Fruit fly (Drosophila melanogaster) whole organism, prepupa: ENCODE data around the gene Polr3D.
A peak's percentile ranks its signal among the peaks of the same experiment; 100 is the strongest.

ENCODE experiments used
- CG11902 ChIP-seq: fragments of 200-800 bp; sonication (Bioruptor generic); optimal IDR thresholded peaks from 3 replicates; lab custom pipeline; 2016; ENCODE audit warnings: missing biosample characterization, missing genetic modification characterization
- CG15336 ChIP-seq: fragments of 200-800 bp; sonication (Bioruptor generic); IDR thresholded peaks from 2 replicates; pipeline ENCODE4 v1.3.6; 2022; ENCODE audit warnings: missing biosample characterization, missing genetic modification characterization
- CG1621 ChIP-seq: fragments of 200-800 bp; sonication (Bioruptor generic); optimal IDR thresholded peaks from 3 replicates; lab custom pipeline; 2018; ENCODE audit warnings: missing biosample characterization, mild to moderate bottlenecking, missing genetic modification characterization
- CG16779 ChIP-seq: fragments of 200-800 bp; sonication (Bioruptor generic); optimal IDR thresholded peaks from 3 replicates; lab custom pipeline; 2017; ENCODE audit warnings: missing biosample characterization, mild to moderate bottlenecking, missing genetic modification characterization
- CG32006 ChIP-seq: fragments of 200-800 bp; sonication (Bioruptor generic); optimal IDR thresholded peaks from 3 replicates; lab custom pipeline; 2017; ENCODE audit warnings: missing biosample characterization, mild to moderate bottlenecking, missing genetic modification characterization
- CG3919 ChIP-seq: fragments of 200-800 bp; sonication (Bioruptor generic); optimal IDR thresholded peaks from 3 replicates; lab custom pipeline; 2016; ENCODE audit warnings: missing biosample characterization, missing genetic modification characterization
- CG6276 ChIP-seq: fragments of 200-800 bp; sonication (Bioruptor generic); optimal IDR thresholded peaks from 2 replicates; lab custom pipeline; 2017; ENCODE audit warnings: missing biosample characterization, mild to moderate bottlenecking, missing genetic modification characterization
- CG6808 ChIP-seq: fragments of 200-800 bp; sonication (Bioruptor generic); optimal IDR thresholded peaks from 3 replicates; lab custom pipeline; 2017; ENCODE audit warnings: missing biosample characterization, missing genetic modification characterization, mild to moderate bottlenecking, moderate library complexity, missing genetic modification reagents
- CG6854 ChIP-seq: fragments of 200-800 bp; sonication (Bioruptor generic); optimal IDR thresholded peaks from 2 replicates; lab custom pipeline; 2017; ENCODE audit warnings: missing biosample characterization, mild to moderate bottlenecking, missing genetic modification characterization
- CG8119 ChIP-seq: fragments of 200-800 bp; sonication (Bioruptor generic); IDR thresholded peaks from 3 replicates; pipeline ENCODE4 v1.3.6; 2022; ENCODE audit warnings: missing biosample characterization, missing genetic modification characterization
- CG8319 ChIP-seq: fragments of 200-800 bp; sonication (Bioruptor generic); optimal IDR thresholded peaks from 3 replicates; lab custom pipeline; 2016; ENCODE audit warnings: missing biosample characterization, missing genetic modification characterization
- Eip75B ChIP-seq: fragments of 200-800 bp; sonication (Bioruptor generic); optimal IDR thresholded peaks from 3 replicates; lab custom pipeline; 2016; ENCODE audit warnings: missing biosample characterization, missing genetic modification characterization
- Eip78C ChIP-seq: fragments of 200-800 bp; sonication (Bioruptor generic); peaks from one replicate; lab custom pipeline; 2016; ENCODE audit warnings: missing biosample characterization, missing genetic modification characterization
- Ets21C ChIP-seq: fragments of 200-800 bp; sonication (Bioruptor generic); optimal IDR thresholded peaks from 3 replicates; lab custom pipeline; 2016; ENCODE audit warnings: missing biosample characterization, missing genetic modification characterization
- Ets96B ChIP-seq: fragments of 200-800 bp; optimal IDR thresholded peaks from 2 replicates; lab custom pipeline; 2019; ENCODE audit warnings: missing biosample characterization, mild to moderate bottlenecking, missing genetic modification characterization, moderate library complexity
- Hr38 ChIP-seq: sonication (Bioruptor generic); optimal IDR thresholded peaks from 2 replicates; lab custom pipeline; 2016; ENCODE audit warnings: missing biosample characterization, missing genetic modification characterization
- Hr39 ChIP-seq: fragments of 200-800 bp; sonication (Bioruptor generic); optimal IDR thresholded peaks from 2 replicates; lab custom pipeline; 2016; ENCODE audit warnings: missing biosample characterization, missing genetic modification characterization
- Hr4 ChIP-seq: fragments of 200-800 bp; sonication (Bioruptor generic); optimal IDR thresholded peaks from 3 replicates; lab custom pipeline; 2016; ENCODE audit warnings: missing biosample characterization, missing genetic modification characterization
- Lpt ChIP-seq: fragments of 200-800 bp; sonication (Bioruptor generic); optimal IDR thresholded peaks from 3 replicates; lab custom pipeline; 2016; ENCODE audit warnings: missing biosample characterization, missing genetic modification characterization
- Met ChIP-seq: fragments of 200-800 bp; sonication (Bioruptor generic); optimal IDR thresholded peaks from 3 replicates; lab custom pipeline; 2016; ENCODE audit warnings: missing biosample characterization, missing genetic modification characterization
- OdsH ChIP-seq: fragments of 200-800 bp; sonication (Bioruptor generic); optimal IDR thresholded peaks from 3 replicates; lab custom pipeline; 2016; ENCODE audit warnings: missing biosample characterization, missing genetic modification characterization
- Smox ChIP-seq: fragments of 200-800 bp; sonication (Bioruptor generic); optimal IDR thresholded peaks from 3 replicates; lab custom pipeline; 2016; ENCODE audit warnings: missing biosample characterization, missing genetic modification characterization
- Sox14 ChIP-seq: fragments of 200-800 bp; sonication (Bioruptor generic); optimal IDR thresholded peaks from 3 replicates; lab custom pipeline; 2016; ENCODE audit warnings: missing biosample characterization, missing genetic modification characterization
- acj6 ChIP-seq: fragments of 200-800 bp; sonication (Bioruptor generic); optimal IDR thresholded peaks from 3 replicates; lab custom pipeline; 2016; ENCODE audit warnings: missing biosample characterization, missing genetic modification characterization
- dac ChIP-seq: fragments of 200-800 bp; sonication (Bioruptor generic); optimal IDR thresholded peaks from 2 replicates; lab custom pipeline; 2017; ENCODE audit warnings: missing biosample characterization, mild to moderate bottlenecking, missing genetic modification characterization
- fd59A ChIP-seq: fragments of 200-800 bp; sonication (Bioruptor generic); optimal IDR thresholded peaks from 2 replicates; lab custom pipeline; 2017; ENCODE audit warnings: missing biosample characterization, mild to moderate bottlenecking, missing genetic modification characterization, missing genetic modification reagents
- fkh ChIP-seq: fragments of 200-800 bp; sonication (Bioruptor generic); optimal IDR thresholded peaks from 3 replicates; lab custom pipeline; 2017; ENCODE audit warnings: missing biosample characterization, mild to moderate bottlenecking, missing genetic modification characterization, moderate library complexity
- pdm3 ChIP-seq: fragments of 200-800 bp; sonication (Bioruptor generic); optimal IDR thresholded peaks from 3 replicates; lab custom pipeline; 2016; ENCODE audit warnings: missing biosample characterization, missing genetic modification characterization
- salr ChIP-seq, 2 experiments: fragments of 200-800 bp; sonication (Bioruptor generic); optimal IDR thresholded peaks; 3 replicates each; lab custom pipeline; 2016 to 2018; ENCODE audit warnings: missing biosample characterization in 2 of 2, missing genetic modification characterization in 2 of 2, mild to moderate bottlenecking in 1 of 2
- spab ChIP-seq: fragments of 200-800 bp; sonication (Bioruptor generic); optimal IDR thresholded peaks from 2 replicates; lab custom pipeline; 2017; ENCODE audit warnings: missing biosample characterization, mild to moderate bottlenecking, missing genetic modification characterization, missing genetic modification reagents
- ss ChIP-seq, 2 experiments: fragments of 200-800 bp; sonication (Bioruptor generic); optimal IDR thresholded peaks; 2 replicates in 1 of 2; 3 replicates in 1 of 2; lab custom pipeline; 2017 to 2018; ENCODE audit warnings: mild to moderate bottlenecking in 2 of 2, missing biosample characterization in 2 of 2, missing genetic modification characterization in 2 of 2, moderate library complexity in 1 of 2
- svp ChIP-seq: fragments of 200-800 bp; sonication (Bioruptor generic); peaks from one replicate; lab custom pipeline; 2016; ENCODE audit warnings: missing biosample characterization, missing genetic modification characterization
- vri ChIP-seq: fragments of 200-800 bp; sonication (Bioruptor generic); optimal IDR thresholded peaks from 3 replicates; lab custom pipeline; 2016; ENCODE audit warnings: missing biosample characterization, mild to moderate bottlenecking, missing genetic modification characterization

Gene Polr3D

DNA sequence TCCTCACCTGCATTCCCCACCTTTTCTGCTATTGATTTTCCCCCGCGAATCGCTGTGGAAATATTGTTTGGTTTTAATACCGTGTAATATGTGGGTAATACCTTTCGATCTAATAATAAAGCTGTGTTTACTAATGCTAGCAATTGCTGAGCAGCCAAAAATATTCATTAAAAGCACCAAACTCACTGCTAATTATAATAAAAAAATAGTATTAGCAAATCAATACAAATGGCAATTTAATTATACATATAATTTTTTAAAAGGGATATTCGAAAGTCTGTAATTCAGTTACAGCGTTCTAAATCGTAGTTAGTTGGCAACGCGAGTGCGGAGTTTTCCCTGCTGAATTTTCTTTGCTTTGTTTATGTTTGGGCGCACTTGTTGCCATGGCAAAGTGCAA lies 15.5 kb downstream of the Polr3D start:
- TF ChIP-seq CG6808 (GFP tag; lab: Kevin White, UChicago) = no peak
- no peak for TF ChIP-seq CG8119 (GFP tag; lab: Robert Waterston, UW)
- TF ChIP-seq Smox (GFP tag; lab: Kevin White, UChicago) = no peak
- TF ChIP-seq CG32006 (GFP tag; lab: Kevin White, UChicago) = peak; percentile 67
- no peak for TF ChIP-seq ss (GFP tag; optimal IDR thresholded peaks at IDR 0.05; lab: Kevin White, UChicago)
- peak; percentile 38 for TF ChIP-seq Hr4 (GFP tag; lab: Kevin White, UChicago)
- TF ChIP-seq Eip78C = peak; percentile 66
- no peak for TF ChIP-seq Hr39 (GFP tag; lab: Kevin White, UChicago)
- TF ChIP-seq CG16779 (tag; lab: Kevin White, UChicago) = no peak
- TF ChIP-seq spab (GFP tag; lab: Kevin White, UChicago) = no peak
- no peak for TF ChIP-seq svp
- no peak for TF ChIP-seq fd59A (GFP tag; lab: Kevin White, UChicago)
- TF ChIP-seq CG6276 (GFP tag; lab: Kevin White, UChicago) = peak; percentile 17
- no peak for TF ChIP-seq Lpt (GFP tag; lab: Kevin White, UChicago)
- peak; percentile 33; the same call in 1 of the 2 replicates for TF ChIP-seq CG15336
- TF ChIP-seq dac (GFP tag; lab: Kevin White, UChicago) = no peak
- TF ChIP-seq acj6 (GFP tag; lab: Kevin White, UChicago) = no peak
- TF ChIP-seq, all 60 proteins: peak for 5

DNA sequence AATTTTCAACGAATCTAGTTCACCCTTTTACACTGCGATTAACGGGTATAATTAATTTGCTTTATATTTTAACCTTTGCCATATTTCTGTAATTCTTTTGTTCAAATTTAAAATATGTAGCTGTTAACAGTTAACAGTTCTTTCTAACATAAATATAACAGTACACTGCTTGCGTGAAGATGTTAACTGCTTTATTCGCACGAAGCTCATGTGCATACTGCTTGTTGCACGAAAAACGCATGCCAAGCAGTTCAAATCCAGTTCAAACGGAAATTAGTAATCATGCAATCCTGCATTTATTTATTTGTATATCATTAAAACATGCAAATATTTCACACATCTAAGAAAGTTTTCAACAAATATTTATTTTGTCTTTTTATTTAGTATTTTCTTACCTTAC lies 21.3 kb downstream of the Polr3D start:
- TF ChIP-seq Sox14 (GFP tag; lab: Kevin White, UChicago) (peak; percentile 51), Ets21C (GFP tag; lab: Kevin White, UChicago) (no peak), fkh (GFP tag; lab: Kevin White, UChicago) (peak; percentile 67), spab (GFP tag; lab: Kevin White, UChicago) (no peak), Eip78C (peak; percentile 39)
- TF ChIP-seq, all 60 proteins: peak for 3

dm6 chr3L:18086754-18087685 lies 22.4 kb downstream of the Polr3D start, which contains the start of gene CG34253:
Gene CG34253 (minus strand): TSS chr3L:18087320.
- no peak for TF ChIP-seq Hr38
- TF ChIP-seq CG3919 (GFP tag; lab: Kevin White, UChicago) = no peak
- peak; percentile 15 for TF ChIP-seq CG6808 (GFP tag; lab: Kevin White, UChicago)
- no peak for TF ChIP-seq CG1621
- TF ChIP-seq CG8319 = no peak
- TF ChIP-seq vri (GFP tag; lab: Kevin White, UChicago) = peak; percentile 40
- peak; percentile 7 for TF ChIP-seq Sox14 (GFP tag; lab: Kevin White, UChicago)
- TF ChIP-seq Eip75B (GFP tag; lab: Kevin White, UChicago) = no peak
- TF ChIP-seq OdsH (GFP tag; lab: Kevin White, UChicago) = no peak
- peak; percentile 24 for TF ChIP-seq CG6276 (GFP tag; lab: Kevin White, UChicago)
- peak; percentile 13 for TF ChIP-seq pdm3
- peak; percentile 76 for TF ChIP-seq svp
- peak; percentile 48 for TF ChIP-seq Eip78C
- TF ChIP-seq ss (GFP tag; optimal IDR thresholded peaks at IDR 0.05; lab: Kevin White, UChicago) = peak; percentile 8 to 25
- TF ChIP-seq Met = peak; percentile 2
- TF ChIP-seq CG6854 (GFP tag; lab: Kevin White, UChicago) = no peak
- TF ChIP-seq salr (GFP tag; optimal IDR thresholded peaks at IDR 0.05; lab: Kevin White, UChicago) = no peak
- TF ChIP-seq CG8119 (GFP tag; lab: Robert Waterston, UW) = no peak
- no peak for TF ChIP-seq CG11902 (GFP tag; lab: Kevin White, UChicago)

- TF ChIP-seq ss (GFP tag; optimal IDR thresholded peaks at IDR 0.05; lab: Kevin White, UChicago) (peak; percentile 3 to 18), Ets96B (no peak)
Measured at dm6 chr3L:18083994-18084393, 25.4 kb downstream of the Polr3D start.
